Fruit fly (Drosophila melanogaster): ENCODE results near the gene CG46435.

DNA sequence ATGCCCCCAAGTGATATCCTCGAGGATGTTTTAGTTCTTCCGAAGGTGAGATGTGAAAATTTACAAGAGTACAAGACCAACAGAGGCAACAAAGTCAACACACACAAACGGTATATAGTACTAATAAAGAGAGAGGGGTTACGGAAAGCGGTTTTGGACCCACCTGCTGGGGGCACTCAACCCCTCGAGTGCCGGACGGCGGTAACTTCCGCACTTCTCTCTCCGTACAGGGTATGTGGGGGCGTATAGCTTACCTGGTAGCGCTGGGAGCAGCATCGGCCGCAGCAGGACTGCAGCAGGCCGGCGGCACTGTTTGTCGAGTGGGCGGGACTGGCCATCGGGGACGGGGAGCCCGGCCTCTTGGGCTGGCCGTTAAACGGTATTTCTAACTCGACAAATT, 24.5 kb downstream of the CG46435 start:
- no peak for TF ChIP-seq cnc (optimal IDR thresholded peaks at IDR 0.05)
- no peak for TF ChIP-seq toe (GFP tag; optimal IDR thresholded peaks at IDR 0.05)
- TF ChIP-seq CG14711 (tag; optimal IDR thresholded peaks at IDR 0.05), result no peak
- no peak for TF ChIP-seq pad (GFP tag; optimal IDR thresholded peaks at IDR 0.05)
- no peak for TF ChIP-seq Crg-1 (GFP tag; optimal IDR thresholded peaks at IDR 0.05)
- TF ChIP-seq kay (GFP tag; ENCODE audit: borderline replicate concordance), result no peak
- no peak for TF ChIP-seq Mnt (GFP tag; optimal IDR thresholded peaks at IDR 0.05)
- TF ChIP-seq Clk (GFP tag; optimal IDR thresholded peaks at IDR 0.05), result no peak
- TF ChIP-seq CG7101 (tag; optimal IDR thresholded peaks at IDR 0.05), result no peak
- TF ChIP-seq CG12768 (GFP tag; optimal IDR thresholded peaks at IDR 0.05), result no peak
- no peak for TF ChIP-seq Hr96 (GFP tag; optimal IDR thresholded peaks at IDR 0.05)
- TF ChIP-seq bab1 (GFP tag; optimal IDR thresholded peaks at IDR 0.05), result no peak
